Fruit fly (Drosophila melanogaster): ENCODE data around the gene halo.

halo gene

dm6 chr2L:1518022-1518421, at the start of gene halo:
halo (minus strand) TSS chr2L:1518148.
- no peak for TF ChIP-seq CG17801 (GFP tag; optimal IDR thresholded peaks at IDR 0.05; ENCODE audit: partially characterized antibody)

dm6 chr2L:1559811-1560501, 42.0 kb upstream of the halo start:
- no peak for TF ChIP-seq CG17801 (GFP tag; optimal IDR thresholded peaks at IDR 0.05; ENCODE audit: partially characterized antibody)

- no peak for TF ChIP-seq CG17801 (GFP tag; optimal IDR thresholded peaks at IDR 0.05; ENCODE audit: partially characterized antibody)
Observed at dm6 chr2L:1557927-1558326, 40.0 kb upstream of the halo start.

dm6 chr2L:1556697-1557564, 39.0 kb upstream of the halo start:
- no peak for TF ChIP-seq CG17801 (GFP tag; optimal IDR thresholded peaks at IDR 0.05; ENCODE audit: partially characterized antibody)

- no peak for TF ChIP-seq CG17801 (GFP tag; optimal IDR thresholded peaks at IDR 0.05; ENCODE audit: partially characterized antibody)
Observed at dm6 chr2L:1554954-1555353, 37.0 kb upstream of the halo start, which contains the start of gene haf. haf (plus strand) TSS chr2L:1555129.

- no peak for TF ChIP-seq CG17801 (GFP tag; optimal IDR thresholded peaks at IDR 0.05; ENCODE audit: partially characterized antibody)
Observed at dm6 chr2L:1547860-1548259, 29.9 kb upstream of the halo start.

dm6 chr2L:1538132-1538531, 20.2 kb upstream of the halo start:
- no peak for TF ChIP-seq CG17801 (GFP tag; optimal IDR thresholded peaks at IDR 0.05; ENCODE audit: partially characterized antibody)

dm6 chr2L:1535231-1535630, 17.3 kb upstream of the halo start:
- no peak for TF ChIP-seq CG17801 (GFP tag; optimal IDR thresholded peaks at IDR 0.05; ENCODE audit: partially characterized antibody)

dm6 chr2L:1522397-1522796, 4.4 kb upstream of the halo start, which contains the start of gene Or22b:
Or22b (plus strand) TSS chr2L:1522697.
- TF ChIP-seq CG17801 (GFP tag; optimal IDR thresholded peaks at IDR 0.05; ENCODE audit: partially characterized antibody), result no peak

- no peak for TF ChIP-seq CG17801 (GFP tag; optimal IDR thresholded peaks at IDR 0.05; ENCODE audit: partially characterized antibody)
Observed at dm6 chr2L:1520191-1520590, 2.2 kb upstream of the halo start, which contains the start of gene Or22a. Or22a (plus strand) TSS chr2L:1520491.

- no peak for TF ChIP-seq CG17801 (GFP tag; optimal IDR thresholded peaks at IDR 0.05; ENCODE audit: partially characterized antibody)
Observed at dm6 chr2L:1517378-1517777, 570 bp downstream of the halo start, which contains the start of gene CG18132. CG18132 (minus strand) TSS chr2L:1517478.

dm6 chr2L:1509748-1510147, 8.2 kb downstream of the halo start:
- TF ChIP-seq CG17801 (GFP tag; optimal IDR thresholded peaks at IDR 0.05; ENCODE audit: partially characterized antibody), result no peak

dm6 chr2L:1504288-1504687, 13.7 kb downstream of the halo start:
- TF ChIP-seq CG17801 (GFP tag; optimal IDR thresholded peaks at IDR 0.05; ENCODE audit: partially characterized antibody), result no peak

dm6 chr2L:1502459-1503101, 15.4 kb downstream of the halo start, which contains the start of gene CG7420:
CG7420 (minus strand) TSS chr2L:1502904.
- TF ChIP-seq CG17801 (GFP tag; optimal IDR thresholded peaks at IDR 0.05; ENCODE audit: partially characterized antibody), result no peak

dm6 chr2L:1500312-1500711, 17.6 kb downstream of the halo start, which contains the start of gene CG18131:
CG18131 (minus strand) TSS chr2L:1500608.
- TF ChIP-seq CG17801 (GFP tag; optimal IDR thresholded peaks at IDR 0.05; ENCODE audit: partially characterized antibody), result no peak

Data from ovary, adult (tissue).